Worm (Caenorhabditis elegans): ENCODE data around the gene rsu-1.

ce11 chrIII:3425438-3425837, 46.4 kb upstream of the rsu-1 start, which contains the start of gene metl-18:
- TF ChIP-seq sox-4 (tag; optimal IDR thresholded peaks at IDR 0.05), result no peak
- no peak for TF ChIP-seq ceh-30 (tag; optimal IDR thresholded peaks at IDR 0.05)
- no peak for TF ChIP-seq lim-6 (tag; optimal IDR thresholded peaks at IDR 0.05)
- TF ChIP-seq ceh-6 (GFP tag; optimal IDR thresholded peaks at IDR 0.05), result no peak

Measured in whole organism, late embryonic.